Worm (Caenorhabditis elegans) whole organism, young adult: ENCODE data around the gene exc-5.

Source experiments
- F37B4.10 ChIP-seq: fragments of 200-800 bp; sonication (Bioruptor generic); IDR thresholded peaks from 2 replicates; pipeline ENCODE4 v1.3.6; 2022; ENCODE audit warnings: missing genetic modification characterization, missing compliant biosample characterization
- F39B2.1 ChIP-seq: fragments of 200-800 bp; sonication (Bioruptor generic); IDR thresholded peaks from 2 replicates; pipeline ENCODE4 v1.3.6; 2022; ENCODE audit warnings: missing genetic modification reagents, missing genetic modification characterization, missing compliant biosample characterization
- F57A8.1 ChIP-seq: fragments of 200-800 bp; sonication (Bioruptor generic); optimal IDR thresholded peaks from 2 replicates; lab custom pipeline; 2018; ENCODE audit warnings: mild to moderate bottlenecking, missing genetic modification characterization, moderate library complexity, missing compliant biosample characterization
- K11D2.4 ChIP-seq: fragments of 200-800 bp; sonication (Bioruptor generic); IDR thresholded peaks from 2 replicates; pipeline ENCODE4 v1.3.6; 2022; ENCODE audit warnings: missing genetic modification reagents, missing genetic modification characterization, missing compliant biosample characterization
- Y53G8AR.9 ChIP-seq: fragments of 200-800 bp; sonication (Bioruptor generic); conservative IDR thresholded peaks from 2 replicates; pipeline ENCODE4 v1.3.6; 2022; ENCODE audit warnings: missing genetic modification reagents, missing genetic modification characterization, missing compliant biosample characterization
- Y95B8A.8 ChIP-seq: fragments of 200-800 bp; sonication (Bioruptor generic); IDR thresholded peaks from 2 replicates; pipeline ENCODE4 v1.3.6; 2022; ENCODE audit warnings: missing genetic modification reagents, missing genetic modification characterization, missing compliant biosample characterization
- akir-1 ChIP-seq: fragments of 200-800 bp; sonication (Bioruptor generic); optimal IDR thresholded peaks from 2 replicates; lab custom pipeline; 2018; ENCODE audit warnings: mild to moderate bottlenecking, missing genetic modification characterization, moderate library complexity, missing compliant biosample characterization
- atf-7 ChIP-seq: sonication (generic microtip); optimal IDR thresholded peaks from 2 replicates; lab custom pipeline; 2017; ENCODE audit warnings: mild to moderate bottlenecking, missing genetic modification characterization, missing compliant biosample characterization
- attf-3 ChIP-seq: fragments of 200-800 bp; sonication (Bioruptor generic); conservative IDR thresholded peaks from 2 replicates; pipeline ENCODE4 v1.3.6; 2022; ENCODE audit warnings: missing genetic modification reagents, missing genetic modification characterization, missing compliant biosample characterization
- attf-6 ChIP-seq: fragments of 200-800 bp; sonication (Bioruptor generic); IDR thresholded peaks from 2 replicates; pipeline ENCODE4 v1.3.6; 2022; ENCODE audit warnings: missing genetic modification reagents, missing genetic modification characterization, missing compliant biosample characterization
- bed-2 ChIP-seq: fragments of 200-800 bp; sonication (Bioruptor generic); IDR thresholded peaks from 2 replicates; pipeline ENCODE4 v1.3.6; 2022; ENCODE audit warnings: missing genetic modification reagents, missing genetic modification characterization, missing compliant biosample characterization
- cebp-1 ChIP-seq, 2 experiments: fragments of 200-800 bp in 1 of 2; sonication (Bioruptor generic) in 1 of 2; sonication (generic microtip) in 1 of 2; IDR thresholded peaks in 1 of 2; optimal IDR thresholded peaks in 1 of 2; 2 replicates each; pipeline versions ENCODE4 v1.3.6 to Lab custom; 2017 to 2022; ENCODE audit warnings: missing compliant biosample characterization in 2 of 2, missing genetic modification characterization in 2 of 2, mild to moderate bottlenecking in 1 of 2, missing genetic modification reagents in 1 of 2, moderate library complexity in 1 of 2
- ceh-79 ChIP-seq: sonication (generic microtip); optimal IDR thresholded peaks from 2 replicates; lab custom pipeline; 2017; ENCODE audit warnings: mild to moderate bottlenecking, missing genetic modification characterization, missing compliant biosample characterization
- dox-1 ChIP-seq: fragments of 200-800 bp; sonication (Bioruptor generic); IDR thresholded peaks from 2 replicates; pipeline ENCODE4 v1.3.6; 2022; ENCODE audit warnings: missing genetic modification reagents, missing genetic modification characterization, missing compliant biosample characterization
- dpl-1 ChIP-seq: fragments of 150-350 bp; optimal IDR thresholded peaks from 2 replicates; lab custom pipeline; 2014; ENCODE audit warnings: missing biosample characterization, missing genetic modification reagents, missing genetic modification characterization
- gei-17 ChIP-seq: fragments of 200-800 bp; sonication (Bioruptor generic); optimal IDR thresholded peaks from 2 replicates; lab custom pipeline; 2018; ENCODE audit warnings: mild to moderate bottlenecking, missing genetic modification characterization, missing compliant biosample characterization
- hlh-26 ChIP-seq: fragments of 200-800 bp; sonication (Bioruptor generic); conservative IDR thresholded peaks from 2 replicates; pipeline ENCODE4 v1.3.6; 2022; ENCODE audit warnings: missing genetic modification reagents, missing genetic modification characterization, missing compliant biosample characterization
- hmg-1.2 ChIP-seq: fragments of 200-800 bp; sonication (Bioruptor generic); IDR thresholded peaks from 2 replicates; pipeline ENCODE4 v1.3.6; 2022; ENCODE audit warnings: missing genetic modification reagents, missing genetic modification characterization, missing compliant biosample characterization
- hsf-1 ChIP-seq: fragments of 200-800 bp; sonication (Bioruptor generic); IDR thresholded peaks from 2 replicates; pipeline ENCODE4 v1.3.6; 2022; ENCODE audit warnings: missing genetic modification reagents, missing genetic modification characterization, missing compliant biosample characterization
- lag-1 ChIP-seq: fragments of 200-800 bp; sonication (Bioruptor generic); IDR thresholded peaks from 2 replicates; pipeline ENCODE4 v1.3.6; 2022; ENCODE audit warnings: missing genetic modification reagents, missing genetic modification characterization, missing compliant biosample characterization
- let-607 ChIP-seq, 2 experiments: fragments of 200-800 bp in 1 of 2; sonication (Bioruptor generic) in 1 of 2; sonication (generic microtip) in 1 of 2; optimal IDR thresholded peaks; 2 replicates each; lab custom pipeline; 2016 to 2018; ENCODE audit warnings: mild to moderate bottlenecking in 2 of 2, missing compliant biosample characterization in 2 of 2, missing genetic modification characterization in 2 of 2, moderate library complexity in 2 of 2, missing genotype in 1 of 2
- lin-35 ChIP-seq, 3 experiments: fragments of 150-350 bp in 2 of 3; sonication (generic microtip) in 1 of 3; optimal IDR thresholded peaks; 2 replicates each; lab custom pipeline; 2014 to 2018; ENCODE audit warnings: missing biosample characterization in 3 of 3, missing genetic modification characterization in 3 of 3, missing genetic modification reagents in 3 of 3
- lin-40 ChIP-seq: sonication (generic microtip); optimal IDR thresholded peaks from 2 replicates; lab custom pipeline; 2016; ENCODE audit warnings: missing genetic modification characterization, mild to moderate bottlenecking, missing compliant biosample characterization, missing genotype, missing genetic modification reagents
- lsl-1 ChIP-seq: fragments of 200-800 bp; sonication (Bioruptor generic); optimal IDR thresholded peaks from 2 replicates; lab custom pipeline; 2018; ENCODE audit warnings: mild to moderate bottlenecking, missing genetic modification characterization, moderate library complexity, missing compliant biosample characterization
- madf-3 ChIP-seq: fragments of 200-800 bp; sonication (Bioruptor generic); IDR thresholded peaks from 2 replicates; pipeline ENCODE4 v1.3.6; 2022; ENCODE audit warnings: missing genetic modification reagents, missing genetic modification characterization, missing compliant biosample characterization
- mel-28 ChIP-seq: sonication (generic microtip); optimal IDR thresholded peaks from 2 replicates; lab custom pipeline; 2016; ENCODE audit warnings: borderline replicate concordance, mild to moderate bottlenecking, missing genetic modification characterization, missing compliant biosample characterization
- mes-4 ChIP-seq: sonication (generic microtip); optimal IDR thresholded peaks from 2 replicates; lab custom pipeline; 2016; ENCODE audit warnings: missing genotype, missing genetic modification characterization, missing compliant biosample characterization
- nhr-27 ChIP-seq: fragments of 200-800 bp; sonication (Bioruptor generic); optimal IDR thresholded peaks from 2 replicates; lab custom pipeline; 2018; ENCODE audit warnings: mild to moderate bottlenecking, missing genetic modification characterization, moderate library complexity, missing compliant biosample characterization
- nhr-80 ChIP-seq: sonication (generic microtip); optimal IDR thresholded peaks from 2 replicates; lab custom pipeline; 2016; ENCODE audit warnings: missing genetic modification characterization, missing compliant biosample characterization
- pbrm-1 ChIP-seq: fragments of 200-800 bp; sonication (Bioruptor generic); IDR thresholded peaks from 2 replicates; pipeline ENCODE4 v1.3.6; 2022; ENCODE audit warnings: missing genetic modification reagents, missing genetic modification characterization, missing compliant biosample characterization
- pha-4 ChIP-seq: fragments of 150-350 bp; sonication (generic microtip); optimal IDR thresholded peaks from 2 replicates; lab custom pipeline; 2014; ENCODE audit warnings: missing biosample characterization, missing genetic modification reagents, missing genetic modification characterization
- repo-1 ChIP-seq: sonication (generic microtip); optimal IDR thresholded peaks from 2 replicates; lab custom pipeline; 2017; ENCODE audit warnings: mild to moderate bottlenecking, missing genetic modification characterization, missing compliant biosample characterization
- sdz-38 ChIP-seq: sonication (generic microtip); optimal IDR thresholded peaks from 2 replicates; lab custom pipeline; 2016; ENCODE audit warnings: missing genotype, missing genetic modification characterization, missing compliant biosample characterization
- snpc-1.1 ChIP-seq: sonication (generic microtip); optimal IDR thresholded peaks from 2 replicates; lab custom pipeline; 2017; ENCODE audit warnings: missing genetic modification characterization, mild to moderate bottlenecking, missing compliant biosample characterization, antibody characterized with exemption, moderate library complexity, missing genotype, missing genetic modification reagents; ENCODE audit not compliant: insufficient read depth
- snpc-1.3 ChIP-seq: sonication (generic microtip); optimal IDR thresholded peaks from 2 replicates; lab custom pipeline; 2017; ENCODE audit warnings: missing genetic modification characterization, mild to moderate bottlenecking, missing compliant biosample characterization, antibody characterized with exemption, moderate library complexity, missing genotype, missing genetic modification reagents; ENCODE audit not compliant: insufficient read depth
- somi-1 ChIP-seq: fragments of 200-800 bp; sonication (Bioruptor generic); optimal IDR thresholded peaks from 2 replicates; lab custom pipeline; 2018; ENCODE audit warnings: mild to moderate bottlenecking, missing genetic modification characterization, missing compliant biosample characterization
- ztf-18 ChIP-seq: sonication (generic microtip); optimal IDR thresholded peaks from 2 replicates; lab custom pipeline; 2016; ENCODE audit warnings: missing genotype, mild to moderate bottlenecking, missing genetic modification characterization, missing compliant biosample characterization
- ztf-22 ChIP-seq: fragments of 200-800 bp; sonication (Bioruptor generic); optimal IDR thresholded peaks from 2 replicates; lab custom pipeline; 2018; ENCODE audit warnings: mild to moderate bottlenecking, missing genetic modification characterization, moderate library complexity, missing compliant biosample characterization
- ztf-28 ChIP-seq: fragments of 200-800 bp; sonication (Bioruptor generic); IDR thresholded peaks from 2 replicates; pipeline ENCODE4 v1.3.6; 2022; ENCODE audit warnings: missing genetic modification reagents, missing genetic modification characterization, missing compliant biosample characterization
- ztf-3 ChIP-seq: fragments of 200-800 bp; sonication (Bioruptor generic); optimal IDR thresholded peaks from 2 replicates; lab custom pipeline; 2018; ENCODE audit warnings: mild to moderate bottlenecking, missing genetic modification characterization, missing compliant biosample characterization
- ztf-6 ChIP-seq: fragments of 200-800 bp; sonication (Bioruptor generic); IDR thresholded peaks from 2 replicates; pipeline ENCODE4 v1.3.6; 2022; ENCODE audit warnings: missing genetic modification reagents, missing genetic modification characterization, missing compliant biosample characterization

Gene exc-5

DNA sequence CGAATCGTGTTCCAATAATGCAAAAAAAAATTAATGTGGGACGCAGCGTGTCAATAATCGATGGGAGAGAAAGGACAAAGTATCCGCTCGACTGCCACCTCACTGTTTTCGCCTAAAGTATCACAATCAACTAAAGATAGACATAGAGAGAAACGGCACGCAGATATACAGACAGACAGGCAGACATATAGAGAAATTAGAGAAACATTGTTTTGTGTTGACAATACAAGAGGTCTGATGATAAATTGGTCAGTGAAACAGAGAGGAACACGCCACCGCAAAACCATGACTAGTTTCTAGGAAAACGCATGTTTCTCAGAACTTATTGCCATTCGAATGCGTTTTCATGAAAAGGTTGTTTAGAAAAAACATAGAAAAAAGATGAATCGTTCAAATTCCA, 17.1 kb upstream of the exc-5 start, which contains the start of gene T28C6.8 (continued):
- TF ChIP-seq Y53G8AR.9 (GFP tag; lab: Robert Waterston, UW): no peak
- no peak for TF ChIP-seq akir-1 (GFP tag; lab: Kevin White, UChicago)
- TF ChIP-seq Y95B8A.8: no peak
- TF ChIP-seq attf-6: no peak
- no peak for TF ChIP-seq ztf-28 (GFP tag; lab: Robert Waterston, UW)
- no peak for TF ChIP-seq mes-4
- TF ChIP-seq hmg-1.2 (GFP tag; lab: Robert Waterston, UW): peak; percentile 43; the same call in 1 of the 2 replicates
- TF ChIP-seq snpc-1.1: no peak
- TF ChIP-seq ztf-6 (GFP tag; lab: Robert Waterston, UW): no peak
- TF ChIP-seq let-607 (tag; optimal IDR thresholded peaks at IDR 0.05; lab: Kevin White, UChicago): peak; percentile 19 to 45
- TF ChIP-seq dox-1: peak; percentile 70
- no peak for TF ChIP-seq somi-1 (GFP tag; lab: Kevin White, UChicago)
- no peak for TF ChIP-seq bed-2 (GFP tag; lab: Robert Waterston, UW)
- no peak for TF ChIP-seq pha-4 (tag; lab: Kevin White, UChicago)
- TF ChIP-seq lin-40 (tag; lab: Kevin White, UChicago): no peak
- no peak for TF ChIP-seq hsf-1 (GFP tag; lab: Robert Waterston, UW)
- no peak for TF ChIP-seq repo-1 (tag; lab: Kevin White, UChicago)
- TF ChIP-seq hlh-26: no peak
- TF ChIP-seq, all 124 proteins: peak for 9

DNA sequence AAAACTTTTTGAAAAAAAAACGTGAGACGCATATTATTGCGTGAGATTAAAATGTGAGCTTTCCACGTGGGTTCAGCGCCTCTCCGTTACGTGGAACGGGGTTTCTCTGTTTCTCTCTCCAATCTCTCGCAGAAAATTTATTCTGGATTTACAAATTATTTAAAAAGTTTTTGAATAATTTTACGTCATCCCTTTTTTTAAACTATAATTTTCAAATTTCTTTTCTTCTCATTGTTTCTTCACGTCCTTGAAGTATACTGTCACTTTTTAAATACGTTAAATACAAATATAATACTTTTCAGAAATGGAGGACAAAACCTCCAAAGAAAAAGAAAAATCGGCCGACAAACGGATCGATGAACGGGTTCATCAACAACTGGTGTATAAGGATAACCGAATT, 14.0 kb upstream of the exc-5 start, which contains the start of gene T28C6.7:
Gene T28C6.7 (plus strand): TSS at position 301 of the 400 bp plus-strand sequence.
- no peak for TF ChIP-seq dox-1
- TF ChIP-seq ceh-79 (tag; lab: Kevin White, UChicago): no peak
- TF ChIP-seq F39B2.1: no peak
- no peak for TF ChIP-seq atf-7 (tag; lab: Kevin White, UChicago)
- TF ChIP-seq ztf-22: no peak
- TF ChIP-seq ztf-28 (GFP tag; lab: Robert Waterston, UW): no peak
- no peak for TF ChIP-seq attf-3
- no peak for TF ChIP-seq ztf-3
- TF ChIP-seq madf-3: no peak
- no peak for TF ChIP-seq lin-35 (GFP tag; optimal IDR thresholded peaks at IDR 0.05; lab: Kevin White, UChicago)
- no peak for TF ChIP-seq lag-1 (GFP tag; lab: Robert Waterston, UW)
- no peak for TF ChIP-seq pbrm-1 (GFP tag; lab: Robert Waterston, UW)
- TF ChIP-seq nhr-27 (tag; lab: Kevin White, UChicago): no peak
- TF ChIP-seq cebp-1 (GFP tag; IDR thresholded peaks at IDR 0.05; lab: Robert Waterston, UW): no peak
- TF ChIP-seq cebp-1 (tag; optimal IDR thresholded peaks at IDR 0.05; lab: Kevin White, UChicago): no peak
- no peak for TF ChIP-seq pha-4 (tag; lab: Kevin White, UChicago)
- TF ChIP-seq lsl-1 (GFP tag; lab: Kevin White, UChicago): no peak
- no peak for TF ChIP-seq dpl-1 (GFP tag; lab: Kevin White, UChicago)
- no peak for TF ChIP-seq gei-17
- TF ChIP-seq mel-28 (tag; lab: Kevin White, UChicago): no peak

DNA sequence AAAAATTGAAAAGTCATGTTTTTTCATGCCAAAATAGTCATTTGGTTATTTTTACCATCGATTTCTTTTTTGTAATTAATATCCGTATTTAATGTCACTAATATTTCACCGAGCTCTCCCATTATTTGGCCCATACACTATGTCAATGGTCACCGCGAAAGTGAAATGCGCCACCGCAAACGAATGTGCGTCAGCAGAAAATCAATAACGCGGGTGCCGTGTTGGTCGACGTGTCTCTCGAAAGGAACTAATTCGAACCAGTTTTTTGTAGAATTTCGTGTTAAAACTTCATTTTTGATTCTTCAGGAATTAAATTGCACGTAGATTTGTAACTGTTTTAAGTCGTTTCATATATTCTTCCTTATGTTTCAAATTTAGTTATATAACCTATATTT, 13.1 kb upstream of the exc-5 start:
- TF ChIP-seq hsf-1 (GFP tag; lab: Robert Waterston, UW) (no peak), snpc-1.3 (no peak), let-607 (tag; optimal IDR thresholded peaks at IDR 0.05; lab: Kevin White, UChicago) (peak; percentile 19 to 27), sdz-38 (tag; lab: Kevin White, UChicago) (no peak), F37B4.10 (no peak), F57A8.1 (GFP tag; lab: Kevin White, UChicago) (no peak), F39B2.1 (no peak), ztf-18 (tag; lab: Kevin White, UChicago) (peak; percentile 69), K11D2.4 (GFP tag; lab: Robert Waterston, UW) (no peak), nhr-80 (tag; lab: Kevin White, UChicago) (peak; percentile 17)
- TF ChIP-seq, all 124 proteins: peak for 3
